Worm (Caenorhabditis elegans): ENCODE results near the gene C38D9.2.

- TF ChIP-seq bed-3 (GFP tag; optimal IDR thresholded peaks at IDR 0.05) (no peak), blmp-1 (tag; optimal IDR thresholded peaks at IDR 0.05) (no peak)
These were observed 40.8 kb downstream of the C38D9.2 start, which contains the start of gene srz-91 for ce11 chrV:17607797-17608196.
